Worm (Caenorhabditis elegans) whole organism, young adult: Measurements from ENCODE around the gene cyp-13A6.

Source experiments
- B0019.2 ChIP-seq: fragments of 200-800 bp; sonication (Bioruptor generic); conservative IDR thresholded peaks from 2 replicates; pipeline ENCODE4 v1.3.6; 2022; ENCODE audit warnings: missing genetic modification reagents, missing genetic modification characterization, missing compliant biosample characterization
- D2030.7 ChIP-seq: fragments of 200-800 bp; sonication (Bioruptor generic); IDR thresholded peaks from 2 replicates; pipeline ENCODE4 v1.3.6; 2022; ENCODE audit warnings: missing genetic modification reagents, missing genetic modification characterization, missing compliant biosample characterization
- F33H1.4 ChIP-seq: fragments of 200-800 bp; sonication (Bioruptor generic); IDR thresholded peaks from 2 replicates; pipeline ENCODE4 v1.3.6; 2022; ENCODE audit warnings: missing genetic modification reagents, missing genetic modification characterization, missing compliant biosample characterization
- F55B11.4 ChIP-seq: sonication (generic microtip); optimal IDR thresholded peaks from 2 replicates; lab custom pipeline; 2016; ENCODE audit warnings: missing compliant biosample characterization, missing genetic modification characterization, borderline replicate concordance; ENCODE audit not compliant: insufficient read depth
- aptf-2 ChIP-seq: fragments of 200-800 bp; sonication (Bioruptor generic); conservative IDR thresholded peaks from 2 replicates; pipeline ENCODE4 v1.3.6; 2022; ENCODE audit warnings: missing genetic modification reagents, missing genetic modification characterization, missing compliant biosample characterization
- athp-1 ChIP-seq: sonication (generic microtip); optimal IDR thresholded peaks from 2 replicates; lab custom pipeline; 2017; ENCODE audit warnings: mild to moderate bottlenecking, missing genetic modification characterization, missing compliant biosample characterization
- hlh-12 ChIP-seq: sonication (generic microtip); optimal IDR thresholded peaks from 2 replicates; lab custom pipeline; 2016; ENCODE audit warnings: missing genetic modification characterization, missing compliant biosample characterization
- let-607 ChIP-seq, 2 experiments: fragments of 200-800 bp in 1 of 2; sonication (Bioruptor generic) in 1 of 2; sonication (generic microtip) in 1 of 2; optimal IDR thresholded peaks; 2 replicates each; lab custom pipeline; 2016 to 2018; ENCODE audit warnings: mild to moderate bottlenecking in 2 of 2, missing compliant biosample characterization in 2 of 2, missing genetic modification characterization in 2 of 2, moderate library complexity in 2 of 2, missing genotype in 1 of 2
- madf-10 ChIP-seq: sonication (generic microtip); optimal IDR thresholded peaks from 2 replicates; lab custom pipeline; 2016; ENCODE audit warnings: mild to moderate bottlenecking, missing genetic modification characterization, missing compliant biosample characterization
- mcd-1 ChIP-seq: fragments of 200-800 bp; sonication (Bioruptor generic); IDR thresholded peaks from 2 replicates; pipeline ENCODE4 v1.3.6; 2022; ENCODE audit warnings: missing genetic modification reagents, missing genetic modification characterization, missing compliant biosample characterization
- mel-28 ChIP-seq: sonication (generic microtip); optimal IDR thresholded peaks from 2 replicates; lab custom pipeline; 2016; ENCODE audit warnings: borderline replicate concordance, mild to moderate bottlenecking, missing genetic modification characterization, missing compliant biosample characterization
- nfya-1 ChIP-seq: sonication (generic microtip); optimal IDR thresholded peaks from 2 replicates; lab custom pipeline; 2017; ENCODE audit warnings: antibody characterized with exemption, missing compliant biosample characterization, missing genetic modification characterization, borderline replicate concordance; ENCODE audit not compliant: insufficient read depth
- nfyb-1 ChIP-seq: fragments of 200-800 bp; sonication (Bioruptor generic); IDR thresholded peaks from 2 replicates; pipeline ENCODE4 v1.3.6; 2022; ENCODE audit warnings: missing genetic modification reagents, missing genetic modification characterization, missing compliant biosample characterization
- pbrm-1 ChIP-seq: fragments of 200-800 bp; sonication (Bioruptor generic); IDR thresholded peaks from 2 replicates; pipeline ENCODE4 v1.3.6; 2022; ENCODE audit warnings: missing genetic modification reagents, missing genetic modification characterization, missing compliant biosample characterization
- rcor-1 ChIP-seq: fragments of 200-800 bp; sonication (Bioruptor generic); IDR thresholded peaks from 2 replicates; pipeline ENCODE4 v1.3.6; 2022; ENCODE audit warnings: missing genetic modification reagents, missing genetic modification characterization, missing compliant biosample characterization
- rpc-1 ChIP-seq, 2 experiments: fragments of 150-350 bp in 1 of 2; sonication (generic microtip) in 1 of 2; optimal IDR thresholded peaks; 2 replicates each; lab custom pipeline; 2014 to 2018; ENCODE audit warnings: missing biosample characterization in 1 of 2, missing genetic modification characterization in 1 of 2, missing genetic modification reagents in 1 of 2, missing genotype in 1 of 2
- tbp1 ChIP-seq: fragments of 200-800 bp; sonication (Bioruptor generic); optimal IDR thresholded peaks from 2 replicates; lab custom pipeline; 2018; ENCODE audit warnings: mild to moderate bottlenecking, missing genetic modification characterization, missing compliant biosample characterization

Gene cyp-13A6

DNA sequence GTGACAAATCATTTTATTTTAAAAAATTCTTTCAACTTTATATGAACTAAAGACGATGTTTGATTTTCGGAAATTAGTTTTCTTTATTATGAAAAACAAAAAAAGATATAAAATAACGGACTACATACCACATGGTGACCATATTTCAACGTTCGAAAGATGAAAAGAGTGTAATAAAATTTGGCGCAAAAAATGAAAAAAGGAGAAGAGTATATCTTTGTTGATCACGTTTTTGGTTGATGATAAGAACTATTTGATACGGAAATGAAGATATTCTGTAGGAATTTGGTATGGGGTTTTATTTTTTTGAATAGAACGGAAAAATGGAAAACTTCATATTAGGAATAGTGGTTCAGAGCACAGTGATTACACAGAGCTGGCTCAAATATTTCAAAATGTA is 49.6 kb downstream of the cyp-13A6 start, which contains the start of gene Y53C12B.7:
Gene Y53C12B.7 (minus strand): TSS at position 163 of the 400 bp plus-strand sequence.
- TF ChIP-seq pbrm-1 (GFP tag; lab: Robert Waterston, UW) (no peak), let-607 (tag; optimal IDR thresholded peaks at IDR 0.05; lab: Kevin White, UChicago) (no peak), aptf-2 (no peak), rpc-1 (optimal IDR thresholded peaks at IDR 0.05; lab: Kevin White, UChicago) (no peak), rpc-1 (tag; optimal IDR thresholded peaks at IDR 0.05; lab: Kevin White, UChicago) (no peak), F33H1.4 (no peak), madf-10 (no peak), hlh-12 (no peak), nfya-1 (tag; lab: Kevin White, UChicago) (no peak), rcor-1 (GFP tag; lab: Robert Waterston, UW) (no peak), athp-1 (no peak), nfyb-1 (no peak), B0019.2 (GFP tag; lab: Robert Waterston, UW) (no peak), mel-28 (no peak), D2030.7 (GFP tag; lab: Robert Waterston, UW) (no peak), tbp1 (no peak), mcd-1 (GFP tag; lab: Robert Waterston, UW) (no peak)

DNA sequence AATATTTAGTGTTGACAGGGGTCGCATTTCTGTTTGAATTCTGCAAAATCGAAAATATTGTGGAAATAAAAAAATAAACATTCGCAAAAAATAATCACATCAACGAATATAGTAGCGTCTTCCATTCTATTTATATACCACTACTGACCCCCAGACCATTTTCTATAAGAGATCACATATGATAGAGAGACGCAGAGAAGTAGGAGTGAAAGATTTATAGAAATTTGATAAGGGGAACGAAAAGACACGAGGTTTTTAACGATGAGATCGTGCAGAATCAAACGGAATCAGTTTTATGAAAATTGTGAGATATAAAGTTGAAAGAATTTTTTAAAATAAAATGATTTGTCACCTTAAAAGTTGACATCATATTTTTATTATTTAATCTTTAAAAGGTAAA is 50.3 kb downstream of the cyp-13A6 start:
- no peak for TF ChIP-seq F55B11.4 (tag; lab: Kevin White, UChicago)
